Worm (Caenorhabditis elegans) whole organism, L2 larva: ENCODE data around the gene C33B4.5.
A peak's percentile ranks its signal among the peaks of the same experiment; 100 is the strongest.

Experiments used
- Y55F3AM.14 ChIP-seq: fragments of 200-800 bp; sonication (Bioruptor generic); optimal IDR thresholded peaks from 2 replicates; lab custom pipeline; 2018; ENCODE audit warnings: mild to moderate bottlenecking, missing genetic modification characterization, missing compliant biosample characterization
- gmeb-1 ChIP-seq: fragments of 150-350 bp; optimal IDR thresholded peaks from 2 replicates; lab custom pipeline; 2014; ENCODE audit warnings: missing biosample characterization, missing genetic modification characterization
- lin-39 ChIP-seq: fragments of 150-350 bp; optimal IDR thresholded peaks from 2 replicates; lab custom pipeline; 2014; ENCODE audit warnings: missing biosample characterization, missing genetic modification reagents, missing genetic modification characterization
- mbf-1 ChIP-seq: sonication (generic microtip); optimal IDR thresholded peaks from 2 replicates; lab custom pipeline; 2017; ENCODE audit warnings: missing biosample characterization, missing genetic modification characterization
- mdl-1 ChIP-seq, 2 experiments: fragments of 150-350 bp in 1 of 2; sonication (generic microtip) in 1 of 2; optimal IDR thresholded peaks; 2 replicates each; lab custom pipeline; 2017; ENCODE audit warnings: missing biosample characterization in 2 of 2, missing genetic modification characterization in 2 of 2
- nhr-25 ChIP-seq: fragments of 150-350 bp; sonication (generic microtip); optimal IDR thresholded peaks from 3 replicates; lab custom pipeline; 2014; ENCODE audit warnings: missing biosample characterization, missing genetic modification characterization
- nhr-77 ChIP-seq: fragments of 150-350 bp; optimal IDR thresholded peaks from 2 replicates; lab custom pipeline; 2014; ENCODE audit warnings: missing biosample characterization, missing genetic modification characterization
- snpc-4 ChIP-seq: fragments of 150-350 bp; optimal IDR thresholded peaks from 2 replicates; lab custom pipeline; 2014; ENCODE audit warnings: missing biosample characterization, missing genetic modification characterization
- unc-55 ChIP-seq: fragments of 150-350 bp; sonication (generic microtip); optimal IDR thresholded peaks from 3 replicates; lab custom pipeline; 2014; ENCODE audit warnings: missing biosample characterization, missing genetic modification reagents, missing genetic modification characterization
- ztf-1 ChIP-seq: fragments of 200-800 bp; sonication (Bioruptor generic); conservative IDR thresholded peaks from 2 replicates; pipeline ENCODE4 v1.3.6; 2022; ENCODE audit warnings: missing genetic modification characterization, missing compliant biosample characterization

ce11 chrII:11333375-11333774 is 49.8 kb upstream of the C33B4.5 start:
- TF ChIP-seq gmeb-1 (no peak), Y55F3AM.14 (no peak), lin-39 (tag; lab: Kevin White, UChicago) (no peak), unc-55 (GFP tag; lab: Kevin White, UChicago) (peak; percentile 28), mdl-1 (tag; optimal IDR thresholded peaks at IDR 0.05; lab: Kevin White, UChicago) (no peak), nhr-77 (tag; lab: Kevin White, UChicago) (no peak), snpc-4 (no peak), ztf-1 (GFP tag; lab: Robert Waterston, UW) (no peak), nhr-25 (tag; lab: Kevin White, UChicago) (no peak), mbf-1 (no peak)
